Fruit fly (Drosophila melanogaster) whole organism, embryonic: ENCODE measurements around the gene w-cup.
A peak's percentile ranks its signal among the peaks of the same experiment; 100 is the strongest.

Source experiments
- Adf1 ChIP-seq: fragments of 200-800 bp; sonication (Bioruptor generic); IDR thresholded peaks from 2 replicates; pipeline ENCODE4 v1.3.6; 2022; ENCODE audit warnings: missing biosample characterization, missing genetic modification characterization
- Bgb ChIP-seq: fragments of 200-800 bp; sonication (Bioruptor generic); IDR thresholded peaks from 2 replicates; pipeline ENCODE4 v1.3.6; 2022; ENCODE audit warnings: missing biosample characterization, missing genetic modification characterization; ENCODE audit not compliant: partially characterized antibody
- CG10209 ChIP-seq: fragments of 200-800 bp; sonication (Bioruptor generic); optimal IDR thresholded peaks from 3 replicates; lab custom pipeline; 2017; ENCODE audit warnings: missing biosample characterization, mild to moderate bottlenecking, missing genetic modification characterization, missing genetic modification reagents
- CG10565 ChIP-seq: fragments of 200-800 bp; sonication (Bioruptor generic); optimal IDR thresholded peaks from 3 replicates; lab custom pipeline; 2016; ENCODE audit warnings: missing biosample characterization, mild to moderate bottlenecking, missing genetic modification characterization
- CG10654 ChIP-seq: fragments of 200-800 bp; sonication (Bioruptor generic); optimal IDR thresholded peaks from 2 replicates; lab custom pipeline; 2016; ENCODE audit warnings: missing biosample characterization, missing genetic modification characterization
- CG11723 ChIP-seq: fragments of 200-800 bp; sonication (Bioruptor generic); optimal IDR thresholded peaks from 2 replicates; lab custom pipeline; 2017; ENCODE audit warnings: missing biosample characterization, mild to moderate bottlenecking, missing genetic modification characterization
- CG12071 ChIP-seq: fragments of 200-800 bp; sonication (Bioruptor generic); optimal IDR thresholded peaks from 3 replicates; lab custom pipeline; 2018; ENCODE audit warnings: missing biosample characterization, mild to moderate bottlenecking, missing genetic modification characterization
- CG12744 ChIP-seq: fragments of 200-800 bp; sonication (Bioruptor generic); optimal IDR thresholded peaks from 2 replicates; lab custom pipeline; 2016; ENCODE audit warnings: missing biosample characterization, missing genetic modification characterization
- CG14667 ChIP-seq: fragments of 200-800 bp; sonication (Bioruptor generic); IDR thresholded peaks from 2 replicates; pipeline ENCODE4 v1.3.6; 2022; ENCODE audit warnings: missing biosample characterization, missing genetic modification characterization
- CG15269 ChIP-seq: fragments of 200-800 bp; sonication (Bioruptor generic); optimal IDR thresholded peaks from 2 replicates; lab custom pipeline; 2018; ENCODE audit warnings: missing biosample characterization, mild to moderate bottlenecking, missing genetic modification characterization, moderate library complexity
- CG17912 ChIP-seq: fragments of 200-800 bp; sonication (Bioruptor generic); optimal IDR thresholded peaks from 2 replicates; lab custom pipeline; 2018; ENCODE audit warnings: missing biosample characterization, mild to moderate bottlenecking, missing genetic modification characterization
- CG18262 ChIP-seq: fragments of 200-800 bp; optimal IDR thresholded peaks from 3 replicates; lab custom pipeline; 2019; ENCODE audit warnings: missing biosample characterization, mild to moderate bottlenecking, missing genetic modification characterization, moderate library complexity
- CG2116 ChIP-seq: fragments of 200-800 bp; sonication (Bioruptor generic); optimal IDR thresholded peaks from 3 replicates; lab custom pipeline; 2018; ENCODE audit warnings: missing biosample characterization, mild to moderate bottlenecking, missing genetic modification characterization
- CG31441 ChIP-seq: fragments of 200-800 bp; sonication (Bioruptor generic); IDR thresholded peaks from 2 replicates; pipeline ENCODE4 v1.3.6; 2022; ENCODE audit warnings: missing biosample characterization, missing genetic modification characterization
- CG3847 ChIP-seq: fragments of 200-800 bp; sonication (Bioruptor generic); IDR thresholded peaks from 2 replicates; pipeline ENCODE4 v1.3.6; 2022; ENCODE audit warnings: missing biosample characterization, missing genetic modification characterization
- CG4730 ChIP-seq: fragments of 200-800 bp; sonication (Bioruptor generic); IDR thresholded peaks from 2 replicates; pipeline ENCODE4 v1.3.6; 2022; ENCODE audit warnings: missing biosample characterization, missing genetic modification characterization
- CG5953 ChIP-seq: fragments of 200-800 bp; sonication (Bioruptor generic); IDR thresholded peaks from 2 replicates; pipeline ENCODE4 v1.3.6; 2022; ENCODE audit warnings: missing biosample characterization, missing genetic modification characterization
- CG6272 ChIP-seq: fragments of 200-800 bp; sonication (Bioruptor generic); IDR thresholded peaks from 2 replicates; pipeline ENCODE4 v1.3.6; 2022; ENCODE audit warnings: missing biosample characterization, missing genetic modification characterization
- CG6854 ChIP-seq: fragments of 200-800 bp; sonication (Bioruptor generic); optimal IDR thresholded peaks from 3 replicates; lab custom pipeline; 2017; ENCODE audit warnings: missing biosample characterization, mild to moderate bottlenecking, missing genetic modification characterization
- CG7372 ChIP-seq: fragments of 200-800 bp; sonication (Bioruptor generic); IDR thresholded peaks from 2 replicates; pipeline ENCODE4 v1.3.6; 2022; ENCODE audit warnings: missing biosample characterization, missing genetic modification characterization
- CG7963 ChIP-seq: fragments of 200-800 bp; sonication (Bioruptor generic); IDR thresholded peaks from 3 replicates; pipeline ENCODE4 v1.3.6; 2022; ENCODE audit warnings: missing biosample characterization, missing genetic modification characterization; ENCODE audit not compliant: partially characterized antibody
- CTCF ChIP-seq: fragments of 200-800 bp; sonication (Bioruptor generic); optimal IDR thresholded peaks from 2 replicates; lab custom pipeline; 2017; ENCODE audit warnings: missing biosample characterization, mild to moderate bottlenecking, missing genetic modification characterization, moderate library complexity
- CkIIα-i1 ChIP-seq: fragments of 200-800 bp; sonication (Bioruptor generic); IDR thresholded peaks from 2 replicates; pipeline ENCODE4 v1.3.6; 2022; ENCODE audit warnings: missing biosample characterization, missing genetic modification characterization
- Ets65A ChIP-seq: fragments of 200-800 bp; sonication (Bioruptor generic); peaks from one replicate; lab custom pipeline; 2016; ENCODE audit warnings: missing biosample characterization, missing genetic modification characterization
- Mes4 ChIP-seq: fragments of 200-800 bp; sonication (Bioruptor generic); optimal IDR thresholded peaks from 2 replicates; lab custom pipeline; 2016; ENCODE audit warnings: missing biosample characterization, missing genetic modification characterization
- YL-1 ChIP-seq: fragments of 200-800 bp; sonication (Bioruptor generic); optimal IDR thresholded peaks from 3 replicates; lab custom pipeline; 2017; ENCODE audit warnings: missing biosample characterization, mild to moderate bottlenecking, missing genetic modification characterization
- abd-A ChIP-seq: fragments of 200-800 bp; sonication (Bioruptor generic); optimal IDR thresholded peaks from 3 replicates; lab custom pipeline; 2019; ENCODE audit warnings: missing biosample characterization, mild to moderate bottlenecking, missing genetic modification characterization, moderate library complexity
- amos ChIP-seq: fragments of 200-800 bp; sonication (Bioruptor generic); IDR thresholded peaks from 2 replicates; pipeline ENCODE4 v1.3.6; 2022; ENCODE audit warnings: missing biosample characterization, missing genetic modification characterization; ENCODE audit not compliant: partially characterized antibody
- bcd ChIP-seq: fragments of 200-800 bp; sonication (Bioruptor generic); optimal IDR thresholded peaks from 2 replicates; lab custom pipeline; 2017; ENCODE audit warnings: missing biosample characterization, mild to moderate bottlenecking, missing genetic modification characterization
- corto ChIP-seq: fragments of 200-800 bp; sonication (Bioruptor generic); optimal IDR thresholded peaks from 2 replicates; lab custom pipeline; 2016; ENCODE audit warnings: missing biosample characterization, mild to moderate bottlenecking, missing genetic modification characterization, moderate library complexity
- dmrt99B ChIP-seq: fragments of 200-800 bp; sonication (Bioruptor generic); optimal IDR thresholded peaks from 2 replicates; lab custom pipeline; 2018; ENCODE audit warnings: missing biosample characterization, mild to moderate bottlenecking, missing genetic modification characterization, moderate library complexity
- dysf ChIP-seq: fragments of 200-800 bp; sonication (Bioruptor generic); IDR thresholded peaks from 3 replicates; pipeline ENCODE4 v1.3.6; 2022; ENCODE audit warnings: missing biosample characterization, missing genetic modification characterization
- fd96Cb ChIP-seq: fragments of 200-800 bp; sonication (Bioruptor generic); optimal IDR thresholded peaks from 2 replicates; lab custom pipeline; 2018; ENCODE audit warnings: missing biosample characterization, mild to moderate bottlenecking, missing genetic modification characterization, moderate library complexity
- grn ChIP-seq: fragments of 200-800 bp; sonication (Bioruptor generic); optimal IDR thresholded peaks from 3 replicates; lab custom pipeline; 2017; ENCODE audit warnings: missing biosample characterization, missing genetic modification characterization
- hth ChIP-seq: fragments of >200 bp; optimal IDR thresholded peaks from 2 replicates; lab custom pipeline; 2017; ENCODE audit warnings: inconsistent platforms
- ind ChIP-seq: fragments of 200-800 bp; sonication (Bioruptor generic); optimal IDR thresholded peaks from 3 replicates; lab custom pipeline; 2016; ENCODE audit warnings: missing biosample characterization, missing genetic modification characterization
- lmd ChIP-seq: fragments of 200-800 bp; sonication (Bioruptor generic); IDR thresholded peaks from 2 replicates; pipeline ENCODE4 v1.3.6; 2022; ENCODE audit warnings: missing biosample characterization, missing genetic modification characterization
- mld ChIP-seq: fragments of 200-800 bp; sonication (Bioruptor generic); IDR thresholded peaks from 3 replicates; pipeline ENCODE4 v1.3.6; 2022; ENCODE audit warnings: missing biosample characterization, missing genetic modification characterization; ENCODE audit not compliant: partially characterized antibody
- scrt ChIP-seq: fragments of 200-800 bp; sonication (Bioruptor generic); optimal IDR thresholded peaks from 2 replicates; lab custom pipeline; 2018; ENCODE audit warnings: missing biosample characterization, mild to moderate bottlenecking, missing genetic modification characterization, moderate library complexity
- shn ChIP-seq: fragments of 200-800 bp; sonication (Bioruptor generic); optimal IDR thresholded peaks from 3 replicates; lab custom pipeline; 2016; ENCODE audit warnings: missing biosample characterization, missing genetic modification characterization
- sqz ChIP-seq: fragments of 200-800 bp; sonication (Bioruptor generic); optimal IDR thresholded peaks from 3 replicates; lab custom pipeline; 2018; ENCODE audit warnings: missing biosample characterization, mild to moderate bottlenecking, missing genetic modification characterization
- stc ChIP-seq: fragments of 200-800 bp; sonication (Bioruptor generic); IDR thresholded peaks from 2 replicates; pipeline ENCODE4 v1.3.6; 2022; ENCODE audit warnings: missing biosample characterization, missing genetic modification characterization
- tgo ChIP-seq: fragments of 200-800 bp; sonication (Bioruptor generic); IDR thresholded peaks from 3 replicates; pipeline ENCODE4 v1.3.6; 2022; ENCODE audit warnings: missing biosample characterization, missing genetic modification characterization
- unc-4 ChIP-seq: fragments of 200-800 bp; sonication (Bioruptor generic); IDR thresholded peaks from 2 replicates; pipeline ENCODE4 v1.3.6; 2022; ENCODE audit warnings: missing biosample characterization, missing genetic modification characterization; ENCODE audit not compliant: partially characterized antibody
- vnd ChIP-seq: fragments of 200-800 bp; sonication (Bioruptor generic); IDR thresholded peaks from 3 replicates; pipeline ENCODE4 v1.3.6; 2022; ENCODE audit warnings: missing biosample characterization, missing genetic modification characterization; ENCODE audit not compliant: partially characterized antibody
- wdn ChIP-seq: fragments of 200-800 bp; sonication (Bioruptor generic); IDR thresholded peaks from 2 replicates; pipeline ENCODE4 v1.3.6; 2022; ENCODE audit warnings: missing biosample characterization, missing genetic modification characterization

Gene w-cup

dm6 chr2L:10603604-10604003 is 26.0 kb upstream of the w-cup start:
- TF ChIP-seq CTCF (GFP tag; lab: Kevin White, UChicago), result peak; percentile 78
- peak; percentile 37 for TF ChIP-seq Ets65A
- no peak for TF ChIP-seq CG12071 (GFP tag; lab: Kevin White, UChicago)
- 0 out of 2 replicates have a peak, but pooled peaks have one; percentile 5 for TF ChIP-seq amos (GFP tag; lab: Robert Waterston, UW)

dm6 chr2L:10581602-10582001 is 4.0 kb upstream of the w-cup start, which contains the start of gene CG34161:
Gene CG34161 (minus strand): TSS chr2L:10581702.
- TF ChIP-seq CG4730 (GFP tag; lab: Robert Waterston, UW), result no peak
- TF ChIP-seq CG10654 (GFP tag; lab: Kevin White, UChicago), result no peak
- TF ChIP-seq CG12744 (GFP tag; lab: Kevin White, UChicago), result no peak

- no peak for TF ChIP-seq CG18262 (tag; lab: Kevin White, UChicago)
- no peak for TF ChIP-seq dysf (GFP tag; lab: Robert Waterston, UW)
- no peak for TF ChIP-seq lmd
- no peak for TF ChIP-seq wdn (GFP tag; lab: Robert Waterston, UW)
- TF ChIP-seq mld (GFP tag; lab: Robert Waterston, UW), result no peak
- TF ChIP-seq Mes4 (GFP tag; lab: Kevin White, UChicago), result no peak
Measured at dm6 chr2L:10579453-10579852, 1.9 kb upstream of the w-cup start, which contains the start of gene CG34160. Gene CG34160 (plus strand): TSS chr2L:10579753.

dm6 chr2L:10566955-10567354 is 10.6 kb downstream of the w-cup start, which contains the start of gene CG6138:
Gene CG6138 (plus strand): TSS chr2L:10567255.
- TF ChIP-seq stc (GFP tag; lab: Robert Waterston, UW), result no peak
- no peak for TF ChIP-seq CkIIα-i1 (GFP tag; lab: Robert Waterston, UW)
- TF ChIP-seq CG7963 (GFP tag; lab: Robert Waterston, UW), result no peak
- no peak for TF ChIP-seq sqz (GFP tag; lab: Kevin White, UChicago)
- no peak for TF ChIP-seq grn (GFP tag; lab: Kevin White, UChicago)
- no peak for TF ChIP-seq CG10209 (GFP tag; lab: Kevin White, UChicago)
- TF ChIP-seq corto (GFP tag; lab: Kevin White, UChicago), result no peak
- TF ChIP-seq CG11723, result no peak
- TF ChIP-seq CG2116, result no peak
- no peak for TF ChIP-seq shn (GFP tag; lab: Kevin White, UChicago)
- TF ChIP-seq CG3847, result no peak
- TF ChIP-seq CG17912 (GFP tag; lab: Kevin White, UChicago), result no peak
- TF ChIP-seq hth, result no peak
- no peak for TF ChIP-seq YL-1 (GFP tag; lab: Kevin White, UChicago)
- TF ChIP-seq bcd, result no peak
- no peak for TF ChIP-seq CG14667
- TF ChIP-seq CG12071 (GFP tag; lab: Kevin White, UChicago), result no peak
- TF ChIP-seq CG15269 (tag; lab: Kevin White, UChicago), result no peak
- no peak for TF ChIP-seq CG6272

dm6 chr2L:10565674-10566073 is 11.9 kb downstream of the w-cup start:
- TF ChIP-seq Bgb (GFP tag; lab: Robert Waterston, UW) (no peak), Adf1 (GFP tag; lab: Robert Waterston, UW) (peak; percentile 50; the same call in 1 of the 2 replicates), abd-A (tag; lab: Kevin White, UChicago) (no peak), dmrt99B (peak; percentile 62), ind (GFP tag; lab: Kevin White, UChicago) (peak; percentile 49), fd96Cb (tag; lab: Kevin White, UChicago) (peak; percentile 10), CG12071 (GFP tag; lab: Kevin White, UChicago) (peak; percentile 44), CG6854 (GFP tag; lab: Kevin White, UChicago) (peak; percentile 54), vnd (GFP tag; lab: Robert Waterston, UW) (no peak), tgo (GFP tag; lab: Robert Waterston, UW) (peak; percentile 58; the same call in 2 of the 3 replicates), unc-4 (no peak), CG10565 (GFP tag; lab: Kevin White, UChicago) (no peak), scrt (GFP tag; lab: Kevin White, UChicago) (peak; percentile 57), CG5953 (GFP tag; lab: Robert Waterston, UW) (no peak), CG7372 (GFP tag; lab: Robert Waterston, UW) (peak; percentile 31; the same call in 1 of the 2 replicates), CG31441 (GFP tag; lab: Robert Waterston, UW) (0 out of 2 replicates have a peak, but pooled peaks have one; percentile 21)
